Worm (Caenorhabditis elegans): ENCODE results near the gene M03C11.1.

M03C11.1 gene

ce11 chrIII:10351595-10352207, 44.2 kb downstream of the M03C11.1 start, which contains the start of gene T07C4.3:
TSS of gene T07C4.3 (plus strand) at chrIII:10352157.
- TF ChIP-seq pha-4 (tag; optimal IDR thresholded peaks at IDR 0.05) (no peak), ceh-30 (tag; optimal IDR thresholded peaks at IDR 0.05) (no peak), ceh-24 (tag; optimal IDR thresholded peaks at IDR 0.05) (no peak), tbx-7 (tag; optimal IDR thresholded peaks at IDR 0.05) (no peak), C08G9.2 (tag; optimal IDR thresholded peaks at IDR 0.05) (no peak), nhr-11 (tag; optimal IDR thresholded peaks at IDR 0.05) (no peak), ets-4 (tag; optimal IDR thresholded peaks at IDR 0.05) (no peak), che-1 (tag; optimal IDR thresholded peaks at IDR 0.05) (no peak)

ce11 chrIII:10347049-10347448, 48.8 kb downstream of the M03C11.1 start, which contains the start of gene tbx-8:
TSS of gene tbx-8 (plus strand) at chrIII:10347349.
- TF ChIP-seq che-1 (tag; optimal IDR thresholded peaks at IDR 0.05) (no peak), pqm-1 (tag; optimal IDR thresholded peaks at IDR 0.05) (no peak), unc-55 (GFP tag; optimal IDR thresholded peaks at IDR 0.05) (no peak), ref-2 (tag; optimal IDR thresholded peaks at IDR 0.05) (no peak), ahr-1 (tag; optimal IDR thresholded peaks at IDR 0.05) (no peak), sox-4 (tag; optimal IDR thresholded peaks at IDR 0.05) (no peak), ceh-22 (tag; optimal IDR thresholded peaks at IDR 0.05) (no peak), unc-86 (tag; optimal IDR thresholded peaks at IDR 0.05) (no peak), dve-1 (tag; optimal IDR thresholded peaks at IDR 0.05) (no peak), dmd-4 (tag; optimal IDR thresholded peaks at IDR 0.05; ENCODE audit: borderline replicate concordance) (no peak), ceh-48 (tag; optimal IDR thresholded peaks at IDR 0.05) (no peak), odd-2 (tag; optimal IDR thresholded peaks at IDR 0.05) (no peak), hlh-13 (GFP tag; optimal IDR thresholded peaks at IDR 0.05) (no peak)

ce11 chrIII:10344762-10345161, 51.1 kb downstream of the M03C11.1 start:
- TF ChIP-seq T23F11.4 (GFP tag; optimal IDR thresholded peaks at IDR 0.05) (no peak), C08G9.2 (tag; optimal IDR thresholded peaks at IDR 0.05) (no peak), hlh-30 (tag; optimal IDR thresholded peaks at IDR 0.05; ENCODE audit: insufficient read depth) (no peak), pax-1 (tag; optimal IDR thresholded peaks at IDR 0.05) (no peak), ceh-48 (tag; optimal IDR thresholded peaks at IDR 0.05) (no peak), ceh-2 (tag; optimal IDR thresholded peaks at IDR 0.05) (no peak), madf-2 (tag; optimal IDR thresholded peaks at IDR 0.05) (no peak), ahr-1 (tag; optimal IDR thresholded peaks at IDR 0.05) (no peak), hlh-15 (tag; optimal IDR thresholded peaks at IDR 0.05) (no peak), tbx-7 (tag; optimal IDR thresholded peaks at IDR 0.05) (no peak)

All from whole organism, late embryonic.